Fruit fly (Drosophila melanogaster) whole organism, embryonic: ENCODE results near the gene CG17801.

Experiments used
- Asciz ChIP-seq: fragments of 200-800 bp; sonication (Bioruptor generic); optimal IDR thresholded peaks from 2 replicates; lab custom pipeline; 2017; ENCODE audit warnings: missing biosample characterization, mild to moderate bottlenecking, missing genetic modification characterization, missing genetic modification reagents
- CG10959 ChIP-seq: fragments of 200-800 bp; sonication (Bioruptor generic); IDR thresholded peaks from 2 replicates; pipeline ENCODE4 v1.3.6; 2022; ENCODE audit warnings: missing biosample characterization, missing genetic modification characterization
- CG11085 ChIP-seq: fragments of 200-800 bp; sonication (Bioruptor generic); IDR thresholded peaks from 2 replicates; pipeline ENCODE4 v1.3.6; 2022; ENCODE audit warnings: missing biosample characterization, missing genetic modification characterization
- CG12769 ChIP-seq: fragments of 200-800 bp; sonication (Bioruptor generic); optimal IDR thresholded peaks from 2 replicates; lab custom pipeline; 2019; ENCODE audit warnings: missing biosample characterization, mild to moderate bottlenecking, missing genetic modification characterization, moderate library complexity
- CG12942 ChIP-seq: fragments of 200-800 bp; sonication (Bioruptor generic); optimal IDR thresholded peaks from 3 replicates; lab custom pipeline; 2016; ENCODE audit warnings: missing biosample characterization, missing genetic modification characterization
- CG14014 ChIP-seq: fragments of 200-800 bp; sonication (Bioruptor generic); IDR thresholded peaks from 2 replicates; pipeline ENCODE4 v1.3.6; 2022; ENCODE audit warnings: missing biosample characterization, missing genetic modification characterization
- CG14667 ChIP-seq: fragments of 200-800 bp; sonication (Bioruptor generic); IDR thresholded peaks from 2 replicates; pipeline ENCODE4 v1.3.6; 2022; ENCODE audit warnings: missing biosample characterization, missing genetic modification characterization
- CG15696 ChIP-seq: fragments of 200-800 bp; sonication (Bioruptor generic); optimal IDR thresholded peaks from 2 replicates; lab custom pipeline; 2019; ENCODE audit warnings: missing biosample characterization, mild to moderate bottlenecking, missing genetic modification characterization, moderate library complexity
- CG1647 ChIP-seq: fragments of 200-800 bp; sonication (Bioruptor generic); optimal IDR thresholded peaks from 3 replicates; lab custom pipeline; 2016; ENCODE audit warnings: missing biosample characterization, missing genetic modification characterization
- CG16813 ChIP-seq: fragments of 200-800 bp; sonication (Bioruptor generic); IDR thresholded peaks from 3 replicates; pipeline ENCODE4 v1.3.6; 2022; ENCODE audit warnings: missing biosample characterization, missing genetic modification characterization; ENCODE audit not compliant: partially characterized antibody
- CG17829 ChIP-seq: fragments of 200-800 bp; optimal IDR thresholded peaks from 2 replicates; lab custom pipeline; 2019; ENCODE audit warnings: missing biosample characterization, mild to moderate bottlenecking, missing genetic modification characterization, moderate library complexity
- CG2202 ChIP-seq: fragments of 200-800 bp; sonication (Bioruptor generic); optimal IDR thresholded peaks from 2 replicates; lab custom pipeline; 2018; ENCODE audit warnings: missing biosample characterization, mild to moderate bottlenecking, missing genetic modification characterization
- CG2889 ChIP-seq: fragments of 200-800 bp; sonication (Bioruptor generic); IDR thresholded peaks from 3 replicates; pipeline ENCODE4 v1.3.6; 2022; ENCODE audit warnings: missing biosample characterization, missing genetic modification characterization
- CG32532 ChIP-seq: fragments of 200-800 bp; sonication (Bioruptor generic); IDR thresholded peaks from 2 replicates; pipeline ENCODE4 v1.3.6; 2022; ENCODE audit warnings: missing biosample characterization, missing genetic modification characterization
- CG32772 ChIP-seq: fragments of 200-800 bp; sonication (Bioruptor generic); IDR thresholded peaks from 2 replicates; pipeline ENCODE4 v1.3.6; 2022; ENCODE audit warnings: missing biosample characterization, missing genetic modification characterization
- CG4707 ChIP-seq: fragments of 200-800 bp; sonication (Bioruptor generic); optimal IDR thresholded peaks from 2 replicates; lab custom pipeline; 2018; ENCODE audit warnings: missing biosample characterization, mild to moderate bottlenecking, missing genetic modification characterization, moderate library complexity
- CG4730 ChIP-seq: fragments of 200-800 bp; sonication (Bioruptor generic); IDR thresholded peaks from 2 replicates; pipeline ENCODE4 v1.3.6; 2022; ENCODE audit warnings: missing biosample characterization, missing genetic modification characterization
- CG4820 ChIP-seq: fragments of 200-800 bp; sonication (Bioruptor generic); optimal IDR thresholded peaks from 3 replicates; lab custom pipeline; 2016; ENCODE audit warnings: missing biosample characterization, missing genetic modification characterization
- CG7357 ChIP-seq: fragments of 200-800 bp; sonication (Bioruptor generic); IDR thresholded peaks from 3 replicates; pipeline ENCODE4 v1.3.6; 2022; ENCODE audit warnings: missing biosample characterization, missing genetic modification characterization
- CoRest ChIP-seq: fragments of 200-800 bp; sonication (Bioruptor generic); optimal IDR thresholded peaks from 3 replicates; lab custom pipeline; 2018; ENCODE audit warnings: missing biosample characterization, mild to moderate bottlenecking, missing genetic modification characterization, moderate library complexity
- Dek ChIP-seq: fragments of 200-800 bp; sonication (Bioruptor generic); optimal IDR thresholded peaks from 3 replicates; lab custom pipeline; 2019; ENCODE audit warnings: missing biosample characterization, mild to moderate bottlenecking, missing genetic modification characterization, moderate library complexity
- Doc2 ChIP-seq: fragments of 200-800 bp; sonication (Bioruptor generic); IDR thresholded peaks from 2 replicates; pipeline ENCODE4 v1.3.6; 2022; ENCODE audit warnings: missing biosample characterization, missing genetic modification characterization
- Drgx ChIP-seq: fragments of 200-800 bp; sonication (Bioruptor generic); IDR thresholded peaks from 2 replicates; pipeline ENCODE4 v1.3.6; 2022; ENCODE audit warnings: missing biosample characterization, missing genetic modification characterization
- MTF-1 ChIP-seq: fragments of 200-800 bp; sonication (Bioruptor generic); optimal IDR thresholded peaks from 2 replicates; lab custom pipeline; 2018; ENCODE audit warnings: missing biosample characterization, mild to moderate bottlenecking, missing genetic modification characterization, borderline replicate concordance
- NC2α ChIP-seq: fragments of 200-800 bp; sonication (Bioruptor generic); optimal IDR thresholded peaks from 2 replicates; lab custom pipeline; 2016; ENCODE audit warnings: missing biosample characterization, missing genetic modification characterization
- NfI ChIP-seq: fragments of 200-800 bp; sonication (Bioruptor generic); optimal IDR thresholded peaks from 3 replicates; lab custom pipeline; 2018; ENCODE audit warnings: missing biosample characterization, mild to moderate bottlenecking, missing genetic modification characterization, moderate library complexity
- Sox102F ChIP-seq: fragments of 200-800 bp; sonication (Bioruptor generic); optimal IDR thresholded peaks from 2 replicates; lab custom pipeline; 2018; ENCODE audit warnings: missing biosample characterization, mild to moderate bottlenecking, missing genetic modification characterization, moderate library complexity
- Ssrp ChIP-seq: fragments of 200-800 bp; sonication (Bioruptor generic); optimal IDR thresholded peaks from 2 replicates; lab custom pipeline; 2018; ENCODE audit warnings: missing biosample characterization, mild to moderate bottlenecking, missing genetic modification characterization, moderate library complexity
- Stat92E ChIP-seq, 3 experiments: fragments of >200 bp in 2 of 3; fragments of 200-800 bp in 1 of 3; sonication (Bioruptor generic) in 1 of 3; optimal IDR thresholded peaks; 2 replicates each; lab custom pipeline; 2017 to 2019; ENCODE audit warnings: missing biosample characterization in 3 of 3, missing genetic modification characterization in 3 of 3, mild to moderate bottlenecking in 1 of 3, moderate library complexity in 1 of 3
- Taf1 ChIP-seq: fragments of 200-800 bp; sonication (Bioruptor generic); IDR thresholded peaks from 2 replicates; pipeline ENCODE4 v1.3.6; 2022; ENCODE audit warnings: missing biosample characterization, missing genetic modification characterization
- abd-A ChIP-seq: fragments of 200-800 bp; sonication (Bioruptor generic); optimal IDR thresholded peaks from 3 replicates; lab custom pipeline; 2019; ENCODE audit warnings: missing biosample characterization, mild to moderate bottlenecking, missing genetic modification characterization, moderate library complexity
- br ChIP-seq: fragments of >200 bp; optimal IDR thresholded peaks from 2 replicates; lab custom pipeline; 2017
- cato ChIP-seq: fragments of 200-800 bp; sonication (Bioruptor generic); optimal IDR thresholded peaks from 2 replicates; lab custom pipeline; 2016; ENCODE audit warnings: missing biosample characterization, missing genetic modification characterization, borderline replicate concordance
- cg ChIP-seq: fragments of 200-800 bp; sonication (Bioruptor generic); optimal IDR thresholded peaks from 3 replicates; lab custom pipeline; 2019; ENCODE audit warnings: missing biosample characterization, mild to moderate bottlenecking, missing genetic modification characterization, moderate library complexity
- dysf ChIP-seq: fragments of 200-800 bp; sonication (Bioruptor generic); IDR thresholded peaks from 3 replicates; pipeline ENCODE4 v1.3.6; 2022; ENCODE audit warnings: missing biosample characterization, missing genetic modification characterization
- gem ChIP-seq: fragments of 200-800 bp; sonication (Bioruptor generic); optimal IDR thresholded peaks from 2 replicates; lab custom pipeline; 2019; ENCODE audit warnings: missing biosample characterization, mild to moderate bottlenecking, missing genetic modification characterization, moderate library complexity
- hb ChIP-seq: fragments of 200-800 bp; sonication (Bioruptor generic); IDR thresholded peaks from 3 replicates; pipeline ENCODE4 v1.3.6; 2022; ENCODE audit warnings: missing biosample characterization, missing genetic modification characterization; ENCODE audit not compliant: partially characterized antibody
- ken ChIP-seq: fragments of 200-800 bp; sonication (Bioruptor generic); IDR thresholded peaks from 3 replicates; pipeline ENCODE4 v1.3.6; 2022; ENCODE audit warnings: missing biosample characterization, missing genetic modification characterization
- lbe ChIP-seq: fragments of 200-800 bp; sonication (Bioruptor generic); optimal IDR thresholded peaks from 2 replicates; lab custom pipeline; 2016; ENCODE audit warnings: missing biosample characterization, mild to moderate bottlenecking, missing genetic modification characterization
- maf-S ChIP-seq: fragments of 200-800 bp; sonication (Bioruptor generic); optimal IDR thresholded peaks from 2 replicates; lab custom pipeline; 2016; ENCODE audit warnings: missing biosample characterization, missing genetic modification characterization
- sisA ChIP-seq: fragments of 200-800 bp; sonication (Bioruptor generic); IDR thresholded peaks from 2 replicates; pipeline ENCODE4 v1.3.6; 2022; ENCODE audit warnings: missing biosample characterization, missing genetic modification characterization
- sob ChIP-seq: fragments of 200-800 bp; sonication (Bioruptor generic); IDR thresholded peaks from 2 replicates; pipeline ENCODE4 v1.3.6; 2022; ENCODE audit warnings: missing biosample characterization, missing genetic modification characterization
- trem ChIP-seq: fragments of 200-800 bp; optimal IDR thresholded peaks from 3 replicates; lab custom pipeline; 2019; ENCODE audit warnings: missing biosample characterization, mild to moderate bottlenecking, missing genetic modification characterization, moderate library complexity
- trh ChIP-seq: fragments of 200-800 bp; sonication (Bioruptor generic); optimal IDR thresholded peaks from 2 replicates; lab custom pipeline; 2016; ENCODE audit warnings: missing biosample characterization, missing genetic modification characterization
- unc-4 ChIP-seq: fragments of 200-800 bp; sonication (Bioruptor generic); IDR thresholded peaks from 2 replicates; pipeline ENCODE4 v1.3.6; 2022; ENCODE audit warnings: missing biosample characterization, missing genetic modification characterization; ENCODE audit not compliant: partially characterized antibody
- vfl ChIP-seq: fragments of 200-800 bp; sonication (Bioruptor generic); optimal IDR thresholded peaks from 2 replicates; lab custom pipeline; 2016; ENCODE audit warnings: missing biosample characterization, missing genetic modification characterization
- vnd ChIP-seq: fragments of 200-800 bp; sonication (Bioruptor generic); IDR thresholded peaks from 3 replicates; pipeline ENCODE4 v1.3.6; 2022; ENCODE audit warnings: missing biosample characterization, missing genetic modification characterization; ENCODE audit not compliant: partially characterized antibody
- zen ChIP-seq: fragments of 200-800 bp; sonication (Bioruptor generic); optimal IDR thresholded peaks from 3 replicates; lab custom pipeline; 2018; ENCODE audit warnings: missing biosample characterization, mild to moderate bottlenecking, missing genetic modification characterization, moderate library complexity
- zfh1 ChIP-seq: fragments of 200-800 bp; sonication (Bioruptor generic); IDR thresholded peaks from 3 replicates; pipeline ENCODE4 v1.3.6; 2022; ENCODE audit warnings: missing biosample characterization, missing genetic modification characterization

The CG17801 gene

dm6 chr3R:17794335-17795074 lies 12.4 kb downstream of the CG17801 start, which contains the start of gene CG43102 (continued):
- TF ChIP-seq sob (GFP tag; lab: Robert Waterston, UW) (peak; percentile 79), Dek (tag; lab: Kevin White, UChicago) (peak; percentile 45), CG14667 (GFP tag; lab: Robert Waterston, UW) (peak; percentile 59), unc-4 (GFP tag; lab: Robert Waterston, UW) (peak; percentile 80; the same call in 1 of the 2 replicates), Asciz (GFP tag; lab: Kevin White, UChicago) (peak; percentile 17), ken (peak; percentile 72), cg (GFP tag; lab: Kevin White, UChicago) (no peak), Doc2 (GFP tag; lab: Robert Waterston, UW) (no peak), CG11085 (GFP tag; lab: Robert Waterston, UW) (no peak), lbe (GFP tag; lab: Kevin White, UChicago) (peak; percentile 51), CG14014 (GFP tag; lab: Robert Waterston, UW) (peak; percentile 70), hb (no peak), abd-A (tag; lab: Kevin White, UChicago) (no peak), Sox102F (GFP tag; lab: Kevin White, UChicago) (peak; percentile 72), NfI (GFP tag; lab: Kevin White, UChicago) (peak; percentile 76), CG2202 (tag; lab: Kevin White, UChicago) (no peak), CG32532 (GFP tag; lab: Robert Waterston, UW) (peak; percentile 82), br (lab: Kevin White, UChicago) (no peak), Ssrp (tag; lab: Kevin White, UChicago) (peak; percentile 32), MTF-1 (GFP tag; lab: Kevin White, UChicago) (no peak), CG12942 (GFP tag; lab: Kevin White, UChicago) (peak; percentile 56), Stat92E (GFP tag; optimal IDR thresholded peaks at IDR 0.05; lab: Kevin White, UChicago) (no peak), maf-S (GFP tag; lab: Kevin White, UChicago) (peak; percentile 18), Drgx (GFP tag; lab: Robert Waterston, UW) (peak; percentile 77), zen (no peak), CG16813 (GFP tag; lab: Robert Waterston, UW) (peak; percentile 71), CG32772 (GFP tag; lab: Robert Waterston, UW) (peak; percentile 70), CoRest (tag; lab: Kevin White, UChicago) (peak; percentile 70), sisA (GFP tag; lab: Robert Waterston, UW) (peak; percentile 60), dysf (GFP tag; lab: Robert Waterston, UW) (peak; percentile 72; the same call in 2 of the 3 replicates), CG15696 (peak; percentile 43), CG1647 (GFP tag; lab: Kevin White, UChicago) (peak; percentile 15), CG10959 (GFP tag; lab: Robert Waterston, UW) (peak; percentile 25; the same call in 1 of the 2 replicates), trem (tag; lab: Kevin White, UChicago) (peak; percentile 63), CG4730 (GFP tag; lab: Robert Waterston, UW) (peak; percentile 50; the same call in 1 of the 2 replicates), Taf1 (GFP tag; lab: Robert Waterston, UW) (peak; percentile 62), CG2889 (GFP tag; lab: Robert Waterston, UW) (peak; percentile 56; the same call in 2 of the 3 replicates), CG4707 (GFP tag; lab: Kevin White, UChicago) (peak; percentile 91), trh (peak; percentile 18), vfl (GFP tag; lab: Kevin White, UChicago) (peak; percentile 21), CG4820 (GFP tag; lab: Kevin White, UChicago) (peak; percentile 33), zfh1 (GFP tag; lab: Robert Waterston, UW) (peak; percentile 69; the same call in 2 of the 3 replicates), CG17829 (peak; percentile 78), gem (tag; lab: Kevin White, UChicago) (peak; percentile 81), vnd (GFP tag; lab: Robert Waterston, UW) (peak; percentile 69), NC2α (GFP tag; lab: Kevin White, UChicago) (peak; percentile 3), CG12769 (tag; lab: Kevin White, UChicago) (peak; percentile 87), CG7357 (peak; percentile 60; the same call in 2 of the 3 replicates), cato (peak; percentile 12)
